Fruit fly (Drosophila melanogaster): ENCODE measurements around the gene CG43145.
A peak's percentile ranks its signal among the peaks of the same experiment; 100 is the strongest.

The CG43145 gene

dm6 chr2L:3712949-3713416, 11.4 kb downstream of the CG43145 start, which contains the start of the genes CG31955 and CG2818 (continued):
- TF ChIP-seq trem (tag; optimal IDR thresholded peaks at IDR 0.05) (peak; percentile 28), CG9797 (GFP tag; optimal IDR thresholded peaks at IDR 0.05) (peak; percentile 1), CG1603 (tag; optimal IDR thresholded peaks at IDR 0.05) (peak; percentile 51), nerfin-2 (GFP tag; IDR thresholded peaks at IDR 0.05; ENCODE audit: partially characterized antibody) (0 out of 2 replicates have a peak, but pooled peaks have one; percentile 24), CG16813 (GFP tag; IDR thresholded peaks at IDR 0.05; ENCODE audit: partially characterized antibody) (peak; percentile 76), HmgZ (tag; optimal IDR thresholded peaks at IDR 0.05) (peak; percentile 30), az2 (GFP tag; optimal IDR thresholded peaks at IDR 0.05) (peak; percentile 1), Hr78 (GFP tag; optimal IDR thresholded peaks at IDR 0.05) (no peak), CG13894 (tag; optimal IDR thresholded peaks at IDR 0.05) (peak; percentile 40), E2f2 (GFP tag; IDR thresholded peaks at IDR 0.05) (peak; percentile 72), MBD-R2 (GFP tag; IDR thresholded peaks at IDR 0.05) (peak; percentile 45; the same call in 1 of the 2 replicates), CG2712 (tag; optimal IDR thresholded peaks at IDR 0.05) (no peak), dpn (GFP tag; optimal IDR thresholded peaks at IDR 0.05) (peak in 1 of 2 experiments; percentile 14), stwl (tag; optimal IDR thresholded peaks at IDR 0.05) (peak; percentile 70), CG13624 (GFP tag; optimal IDR thresholded peaks at IDR 0.05) (peak; percentile 6), CG4617 (GFP tag; optimal IDR thresholded peaks at IDR 0.05; ENCODE audit: borderline replicate concordance) (peak; percentile 37), Max (GFP tag; optimal IDR thresholded peaks at IDR 0.05) (peak; percentile 8), Xbp1 (GFP tag; optimal IDR thresholded peaks at IDR 0.05) (peak; percentile 18), CoRest (tag; optimal IDR thresholded peaks at IDR 0.05) (peak; percentile 47), Myb (GFP tag; optimal IDR thresholded peaks at IDR 0.05) (peak; percentile 55), CG14860 (GFP tag; IDR thresholded peaks at IDR 0.05; ENCODE audit: partially characterized antibody) (peak; percentile 21; the same call in 1 of the 3 replicates), PHDP (tag; optimal IDR thresholded peaks at IDR 0.05) (peak; percentile 3), CG2120 (GFP tag; optimal IDR thresholded peaks at IDR 0.05) (peak; percentile 41), pho (GFP tag; optimal IDR thresholded peaks at IDR 0.05) (no peak), NfI (GFP tag; optimal IDR thresholded peaks at IDR 0.05) (peak; percentile 26), CG4854 (GFP tag; optimal IDR thresholded peaks at IDR 0.05) (peak; percentile 82), CG17829 (tag; optimal IDR thresholded peaks at IDR 0.05) (peak; percentile 49), CG11723 (GFP tag; optimal IDR thresholded peaks at IDR 0.05) (peak; percentile 1), CG30020 (tag; optimal IDR thresholded peaks at IDR 0.05) (peak; percentile 36), CG17186 (GFP tag; optimal IDR thresholded peaks at IDR 0.05) (peak; percentile 82), ind (GFP tag; optimal IDR thresholded peaks at IDR 0.05) (peak; percentile 1), en (GFP tag; optimal IDR thresholded peaks at IDR 0.05) (no peak), CG12942 (GFP tag; optimal IDR thresholded peaks at IDR 0.05) (no peak), Bgb (GFP tag; IDR thresholded peaks at IDR 0.05; ENCODE audit: partially characterized antibody) (peak; percentile 61; the same call in 1 of the 2 replicates), Scr (GFP tag; IDR thresholded peaks at IDR 0.05; ENCODE audit: partially characterized antibody) (peak; percentile 83), sna (GFP tag; IDR thresholded peaks at IDR 0.05; ENCODE audit: partially characterized antibody) (peak; percentile 85), HLH54F (GFP tag; optimal IDR thresholded peaks at IDR 0.05) (peak; percentile 35), Meics (GFP tag; optimal IDR thresholded peaks at IDR 0.05) (peak; percentile 9), salm (tag; optimal IDR thresholded peaks at IDR 0.05) (no peak), CG3995 (GFP tag; optimal IDR thresholded peaks at IDR 0.05) (peak; percentile 58), CG7839 (tag; optimal IDR thresholded peaks at IDR 0.05) (no peak), CG18011 (GFP tag; optimal IDR thresholded peaks at IDR 0.05) (peak; percentile 88), crp (GFP tag; optimal IDR thresholded peaks at IDR 0.05) (peak; percentile 71 to 96), CG12769 (tag; optimal IDR thresholded peaks at IDR 0.05) (peak; percentile 36), phol (tag; optimal IDR thresholded peaks at IDR 0.05) (peak; percentile 73), CG17802 (tag; optimal IDR thresholded peaks at IDR 0.05) (no peak), Dref (GFP tag; IDR thresholded peaks at IDR 0.05) (peak; percentile 60), CG3281 (GFP tag; optimal IDR thresholded peaks at IDR 0.05) (peak; percentile 22)
